Worm (Caenorhabditis elegans) whole organism, L2 larva: ENCODE results near the gene T25G12.3.

Source experiments
- R02D3.7 ChIP-seq: fragments of 150-350 bp; optimal IDR thresholded peaks from 2 replicates; lab custom pipeline; 2014; ENCODE audit warnings: missing biosample characterization, missing genetic modification characterization
- aly-2 ChIP-seq: fragments of 150-350 bp; optimal IDR thresholded peaks from 2 replicates; lab custom pipeline; 2014; ENCODE audit warnings: missing biosample characterization, missing genetic modification characterization
- dmd-4 ChIP-seq: sonication (generic microtip); optimal IDR thresholded peaks from 2 replicates; lab custom pipeline; 2017; ENCODE audit warnings: missing biosample characterization, missing genetic modification characterization
- lin-13 ChIP-seq: fragments of 150-350 bp; optimal IDR thresholded peaks from 2 replicates; lab custom pipeline; 2014; ENCODE audit warnings: missing biosample characterization, missing genetic modification reagents, missing genetic modification characterization
- nhr-12 ChIP-seq: fragments of 150-350 bp; optimal IDR thresholded peaks from 2 replicates; lab custom pipeline; 2014; ENCODE audit warnings: missing biosample characterization, missing genetic modification characterization
- nhr-237 ChIP-seq: fragments of 150-350 bp; optimal IDR thresholded peaks from 2 replicates; lab custom pipeline; 2014; ENCODE audit warnings: missing biosample characterization, missing genetic modification characterization
- nhr-25 ChIP-seq: fragments of 150-350 bp; sonication (generic microtip); optimal IDR thresholded peaks from 3 replicates; lab custom pipeline; 2014; ENCODE audit warnings: missing biosample characterization, missing genetic modification characterization
- ztf-11 ChIP-seq: sonication (generic microtip); optimal IDR thresholded peaks from 2 replicates; lab custom pipeline; 2017; ENCODE audit warnings: missing biosample characterization, missing genetic modification characterization

DNA sequence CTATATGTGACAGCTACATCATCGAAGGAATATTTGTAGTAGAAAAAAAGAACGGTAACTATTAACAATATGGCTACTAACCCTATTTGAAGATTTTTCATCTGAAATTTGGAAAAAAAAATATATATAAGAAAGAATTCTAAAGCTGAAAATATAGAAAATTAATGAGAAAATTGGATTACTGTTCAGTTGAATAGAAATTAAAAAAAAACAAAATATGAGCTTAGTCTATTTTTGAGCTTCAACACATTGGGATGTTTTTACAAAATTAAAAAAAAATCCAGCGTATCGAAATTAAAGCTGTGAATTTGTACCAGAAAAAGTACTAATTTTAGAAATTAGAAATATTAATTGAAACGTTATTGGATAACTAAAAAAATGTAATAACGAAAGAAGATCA is 22.2 kb upstream of the T25G12.3 start, which contains the start of gene T08G2.2:
- TF ChIP-seq nhr-25 (tag; lab: Kevin White, UChicago) (no peak), ztf-11 (tag; lab: Kevin White, UChicago) (no peak), dmd-4 (tag; lab: Kevin White, UChicago) (no peak), lin-13 (GFP tag; lab: Kevin White, UChicago) (no peak), R02D3.7 (no peak), nhr-12 (tag; lab: Kevin White, UChicago) (no peak), nhr-237 (no peak), aly-2 (tag; lab: Kevin White, UChicago) (no peak)
